Worm (Caenorhabditis elegans): ENCODE results near the gene ZK154.5.

Gene ZK154.5

ce11 chrX:7773714-7774318 is 13.9 kb downstream of the ZK154.5 start (continued):
- TF ChIP-seq F57A8.1 (GFP tag; optimal IDR thresholded peaks at IDR 0.05) (no peak), B0019.2 (GFP tag; conservative IDR thresholded peaks at IDR 0.05) (no peak), die-1 (tag; optimal IDR thresholded peaks at IDR 0.05) (peak; percentile 75), ama-1 (optimal IDR thresholded peaks at IDR 0.05) (no peak), ama-1 (GFP tag; optimal IDR thresholded peaks at IDR 0.05) (peak in 1 of 2 experiments; percentile 50), K12H6.12 (tag; optimal IDR thresholded peaks at IDR 0.05) (no peak), unc-130 (GFP tag; optimal IDR thresholded peaks at IDR 0.05) (no peak), Y56A3A.18 (GFP tag; IDR thresholded peaks at IDR 0.05) (peak; percentile 66), fkh-3 (tag; optimal IDR thresholded peaks at IDR 0.05) (no peak), T07F8.4 (tag; optimal IDR thresholded peaks at IDR 0.05) (peak; percentile 50), ceh-100 (GFP tag; IDR thresholded peaks at IDR 0.05) (no peak), lsl-1 (GFP tag; optimal IDR thresholded peaks at IDR 0.05) (peak; percentile 4), hlh-26 (GFP tag; conservative IDR thresholded peaks at IDR 0.05) (no peak), mxl-1 (tag; optimal IDR thresholded peaks at IDR 0.05) (peak; percentile 64), snpc-1.1 (tag; optimal IDR thresholded peaks at IDR 0.05; ENCODE audit: insufficient read depth) (no peak), sea-2 (GFP tag; IDR thresholded peaks at IDR 0.05) (no peak), madf-8 (GFP tag; conservative IDR thresholded peaks at IDR 0.05) (no peak), egl-18 (GFP tag; IDR thresholded peaks at IDR 0.05) (no peak), F10E7.11 (tag; optimal IDR thresholded peaks at IDR 0.05) (no peak), somi-1 (GFP tag; optimal IDR thresholded peaks at IDR 0.05) (peak; percentile 25), hmg-1.2 (GFP tag; IDR thresholded peaks at IDR 0.05) (peak; percentile 50), ceh-91 (GFP tag; IDR thresholded peaks at IDR 0.05) (no peak), ceh-79 (tag; optimal IDR thresholded peaks at IDR 0.05) (no peak), pbrm-1 (GFP tag; IDR thresholded peaks at IDR 0.05) (0 out of 2 replicates have a peak, but pooled peaks have one; percentile 61), tlf-1 (GFP tag; optimal IDR thresholded peaks at IDR 0.05) (no peak), hmg-20 (GFP tag; IDR thresholded peaks at IDR 0.05) (no peak), aptf-3 (GFP tag; IDR thresholded peaks at IDR 0.05) (0 out of 2 replicates have a peak, but pooled peaks have one; percentile 48), nfyb-1 (GFP tag; IDR thresholded peaks at IDR 0.05) (no peak; the same call in 1 of the 2 replicates), attf-6 (GFP tag; IDR thresholded peaks at IDR 0.05) (0 out of 2 replicates have a peak, but pooled peaks have one; percentile 49), lag-1 (GFP tag; IDR thresholded peaks at IDR 0.05) (no peak), mel-28 (tag; optimal IDR thresholded peaks at IDR 0.05; ENCODE audit: borderline replicate concordance) (no peak), snpc-4 (GFP tag; optimal IDR thresholded peaks at IDR 0.05) (peak; percentile 6), snpc-4 (tag; optimal IDR thresholded peaks at IDR 0.05) (peak in 3 of 4 experiments; percentile 24 to 73 (median 27)), let-607 (tag; optimal IDR thresholded peaks at IDR 0.05) (peak in 1 of 2 experiments; percentile 20), sdz-38 (tag; optimal IDR thresholded peaks at IDR 0.05) (no peak), gei-17 (GFP tag; optimal IDR thresholded peaks at IDR 0.05) (no peak), mes-4 (tag; optimal IDR thresholded peaks at IDR 0.05) (peak; percentile 46), F52B5.7 (tag; optimal IDR thresholded peaks at IDR 0.05) (no peak), F37B4.10 (GFP tag; IDR thresholded peaks at IDR 0.05) (no peak), B0035.1 (tag; optimal IDR thresholded peaks at IDR 0.05) (no peak), ceh-27 (GFP tag; optimal IDR thresholded peaks at IDR 0.05) (no peak), hlh-12 (tag; optimal IDR thresholded peaks at IDR 0.05) (peak; percentile 52), C06A6.2 (GFP tag; conservative IDR thresholded peaks at IDR 0.05) (no peak), attf-3 (GFP tag; conservative IDR thresholded peaks at IDR 0.05) (no peak), dpff-1 (tag; optimal IDR thresholded peaks at IDR 0.05) (no peak), egl-44 (GFP tag; IDR thresholded peaks at IDR 0.05) (no peak), lin-35 (GFP tag; optimal IDR thresholded peaks at IDR 0.05) (peak in 1 of 3 experiments; percentile 53), ekl-4 (GFP tag; IDR thresholded peaks at IDR 0.05) (peak; percentile 29; the same call in 1 of the 2 replicates), egrh-3 (GFP tag; IDR thresholded peaks at IDR 0.05) (no peak)

Data from whole organism, young adult.